Worm (Caenorhabditis elegans): ENCODE data around the gene txdc-12.1.

DNA sequence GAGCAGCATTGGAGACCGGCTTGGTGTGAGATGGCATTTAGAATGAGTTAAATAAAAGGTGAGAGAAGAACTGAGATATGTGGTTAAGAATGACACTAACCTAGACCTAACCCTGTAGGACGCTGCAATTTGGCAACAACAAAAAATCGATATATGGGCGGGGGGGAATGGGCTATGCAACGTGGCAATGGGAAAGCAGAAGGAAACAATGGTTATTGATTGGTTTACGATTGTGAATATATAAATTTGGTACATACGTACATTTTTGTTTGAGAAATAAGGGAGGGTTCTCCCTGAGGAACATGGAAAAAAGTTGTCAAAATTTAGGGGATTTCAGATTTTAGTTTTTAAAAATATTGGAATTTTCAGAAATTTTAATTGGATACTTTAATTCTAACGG is 8.9 kb downstream of the txdc-12.1 start, which contains the start of gene tag-276:
- TF ChIP-seq klf-2 (GFP tag; conservative IDR thresholded peaks at IDR 0.05) = no peak
- no peak for TF ChIP-seq ref-1 (GFP tag; conservative IDR thresholded peaks at IDR 0.05)
- no peak for TF ChIP-seq flt-1 (GFP tag; IDR thresholded peaks at IDR 0.05)
- TF ChIP-seq tab-1 (GFP tag; IDR thresholded peaks at IDR 0.05) = no peak
- TF ChIP-seq T22C8.4 (GFP tag; IDR thresholded peaks at IDR 0.05) = no peak
- TF ChIP-seq cog-1 (tag; optimal IDR thresholded peaks at IDR 0.05) = no peak

All from whole organism, midembryonic.